Fruit fly (Drosophila melanogaster): Measurements from ENCODE around the gene CG13358.

The CG13358 gene

dm6 chrX:784456-784855, 20.3 kb downstream of the CG13358 start, which contains the start of gene tw:
Gene tw, plus strand, starts transcription at chrX:784746.
- TF ChIP-seq CG2116 (GFP tag; optimal IDR thresholded peaks at IDR 0.05) (peak; percentile 88), ash1 (GFP tag; optimal IDR thresholded peaks at IDR 0.05) (no peak), unc-4 (GFP tag; IDR thresholded peaks at IDR 0.05; ENCODE audit: partially characterized antibody) (peak; percentile 52), Dbx (GFP tag; IDR thresholded peaks at IDR 0.05) (no peak), kni (GFP tag; optimal IDR thresholded peaks at IDR 0.05) (peak; percentile 10), knrl (GFP tag; IDR thresholded peaks at IDR 0.05; ENCODE audit: partially characterized antibody) (peak; percentile 40; the same call in 2 of the 3 replicates), CG2712 (tag; optimal IDR thresholded peaks at IDR 0.05) (no peak), Scr (GFP tag; IDR thresholded peaks at IDR 0.05; ENCODE audit: partially characterized antibody) (peak; percentile 50; the same call in 1 of the 2 replicates), CG13894 (tag; optimal IDR thresholded peaks at IDR 0.05) (peak; percentile 71), CG10267 (tag; optimal IDR thresholded peaks at IDR 0.05) (no peak), bbx (GFP tag; IDR thresholded peaks at IDR 0.05; ENCODE audit: partially characterized antibody) (peak; percentile 72), zen2 (GFP tag; IDR thresholded peaks at IDR 0.05; ENCODE audit: partially characterized antibody) (peak; percentile 20; the same call in 1 of the 3 replicates), CG4707 (GFP tag; optimal IDR thresholded peaks at IDR 0.05) (no peak), Lhr (GFP tag; optimal IDR thresholded peaks at IDR 0.05) (peak; percentile 13), Hsf (GFP tag; optimal IDR thresholded peaks at IDR 0.05) (no peak), inv (GFP tag; IDR thresholded peaks at IDR 0.05; ENCODE audit: partially characterized antibody) (0 out of 2 replicates have a peak, but pooled peaks have one; percentile 6), vvl (GFP tag; IDR thresholded peaks at IDR 0.05) (0 out of 2 replicates have a peak, but pooled peaks have one; percentile 16), HLH4C (GFP tag; IDR thresholded peaks at IDR 0.05; ENCODE audit: partially characterized antibody) (peak; percentile 29; the same call in 1 of the 3 replicates), pzg (GFP tag; optimal IDR thresholded peaks at IDR 0.05) (peak; percentile 22), gfzf (GFP tag; optimal IDR thresholded peaks at IDR 0.05) (peak; percentile 4), CG7963 (GFP tag; IDR thresholded peaks at IDR 0.05; ENCODE audit: partially characterized antibody) (peak; percentile 48; the same call in 1 of the 3 replicates), CG34224 (GFP tag; IDR thresholded peaks at IDR 0.05; ENCODE audit: partially characterized antibody) (peak; percentile 27; the same call in 1 of the 3 replicates), MBD-R2 (GFP tag; IDR thresholded peaks at IDR 0.05) (peak; percentile 31; the same call in 1 of the 2 replicates), CG13287 (GFP tag; IDR thresholded peaks at IDR 0.05; ENCODE audit: partially characterized antibody) (peak; percentile 62), Med (GFP tag) (peak; percentile 68), CG42726 (GFP tag; IDR thresholded peaks at IDR 0.05; ENCODE audit: partially characterized antibody) (0 out of 2 replicates have a peak, but pooled peaks have one; percentile 13), CG1603 (tag; optimal IDR thresholded peaks at IDR 0.05) (peak; percentile 42), Ssrp (tag; optimal IDR thresholded peaks at IDR 0.05) (no peak), mld (GFP tag; IDR thresholded peaks at IDR 0.05; ENCODE audit: partially characterized antibody) (0 out of 3 replicates have a peak, but pooled peaks have one; percentile 49), amos (GFP tag; IDR thresholded peaks at IDR 0.05; ENCODE audit: partially characterized antibody) (peak; percentile 57), CG12769 (tag; optimal IDR thresholded peaks at IDR 0.05) (peak; percentile 79), kay (GFP tag; optimal IDR thresholded peaks at IDR 0.05) (no peak), btn (GFP tag; optimal IDR thresholded peaks at IDR 0.05) (no peak), sob (GFP tag; IDR thresholded peaks at IDR 0.05) (0 out of 2 replicates have a peak, but pooled peaks have one; percentile 14), grn (GFP tag; optimal IDR thresholded peaks at IDR 0.05) (no peak), CG14710 (tag; optimal IDR thresholded peaks at IDR 0.05) (peak; percentile 1), pita (GFP tag; optimal IDR thresholded peaks at IDR 0.05) (peak; percentile 27), Opbp (GFP tag; IDR thresholded peaks at IDR 0.05; ENCODE audit: partially characterized antibody) (peak; percentile 33; the same call in 1 of the 3 replicates), Bgb (GFP tag; IDR thresholded peaks at IDR 0.05; ENCODE audit: partially characterized antibody) (peak; percentile 58; the same call in 1 of the 2 replicates), sna (GFP tag; IDR thresholded peaks at IDR 0.05; ENCODE audit: partially characterized antibody) (peak; percentile 44; the same call in 1 of the 2 replicates), trem (tag; optimal IDR thresholded peaks at IDR 0.05) (peak; percentile 7), CG32532 (GFP tag; IDR thresholded peaks at IDR 0.05) (peak; percentile 29; the same call in 1 of the 2 replicates), Dref (GFP tag; IDR thresholded peaks at IDR 0.05) (peak; percentile 61), Dip2 (GFP tag; IDR thresholded peaks at IDR 0.05) (no peak), CTCF (GFP tag; optimal IDR thresholded peaks at IDR 0.05) (peak; percentile 92), CG15696 (tag; optimal IDR thresholded peaks at IDR 0.05) (no peak), BEAF-32 (GFP tag; optimal IDR thresholded peaks at IDR 0.05) (peak; percentile 52)

Measured in whole organism, embryonic.